Worm (Caenorhabditis elegans) whole organism, mixed stage, embryonic: ENCODE measurements around the gene F22F4.9.

ENCODE experiments used
- nhr-12 ChIP-seq: fragments of 150-350 bp; optimal IDR thresholded peaks from 2 replicates; lab custom pipeline; 2014; ENCODE audit warnings: missing biosample characterization, missing genetic modification characterization
- nhr-237 ChIP-seq: fragments of 150-350 bp; optimal IDR thresholded peaks from 2 replicates; lab custom pipeline; 2014; ENCODE audit warnings: missing biosample characterization, missing genetic modification characterization
- nhr-76 ChIP-seq: sonication (generic microtip); optimal IDR thresholded peaks from 2 replicates; lab custom pipeline; 2017; ENCODE audit warnings: missing biosample characterization, missing genetic modification characterization
- pha-4 ChIP-seq: fragments of 150-350 bp; optimal IDR thresholded peaks from 2 replicates; lab custom pipeline; 2018; ENCODE audit warnings: missing biosample characterization, missing genetic modification reagents, missing genetic modification characterization
- unc-62 ChIP-seq: fragments of 150-350 bp; optimal IDR thresholded peaks from 2 replicates; lab custom pipeline; 2014; ENCODE audit warnings: missing biosample characterization, missing genetic modification reagents, missing genetic modification characterization
- zip-8 ChIP-seq: fragments of 150-350 bp; optimal IDR thresholded peaks from 2 replicates; lab custom pipeline; 2014; ENCODE audit warnings: missing biosample characterization, missing genetic modification characterization

ce11 chrX:5948769-5949168 lies 50.5 kb downstream of the F22F4.9 start, which contains the start of gene mig-23:
- TF ChIP-seq nhr-12 (tag; lab: Kevin White, UChicago) (no peak), zip-8 (tag; lab: Kevin White, UChicago) (no peak), unc-62 (GFP tag; lab: Kevin White, UChicago) (no peak), pha-4 (tag; lab: Kevin White, UChicago) (no peak), nhr-76 (no peak), nhr-237 (tag; lab: Kevin White, UChicago) (no peak)
